Worm (Caenorhabditis elegans) whole organism, mixed stage, embryonic: Measurements from ENCODE around the gene C40A11.7.

Experiments used
- bed-3 ChIP-seq: fragments of 200-800 bp; sonication (Bioruptor generic); optimal IDR thresholded peaks from 3 replicates; lab custom pipeline; 2018; ENCODE audit warnings: mild to moderate bottlenecking, missing genetic modification characterization, moderate library complexity, missing compliant biosample characterization
- ceh-43 ChIP-seq: fragments of 200-800 bp; sonication (Bioruptor generic); optimal IDR thresholded peaks from 2 replicates; lab custom pipeline; 2018; ENCODE audit warnings: mild to moderate bottlenecking, missing genetic modification characterization, moderate library complexity, missing compliant biosample characterization
- elt-3 ChIP-seq: fragments of 150-350 bp; optimal IDR thresholded peaks from 2 replicates; lab custom pipeline; 2014; ENCODE audit warnings: missing biosample characterization, missing genetic modification characterization
- lsy-2 ChIP-seq: fragments of 150-350 bp; optimal IDR thresholded peaks from 2 replicates; lab custom pipeline; 2014; ENCODE audit warnings: missing biosample characterization, missing genetic modification characterization
- mab-5 ChIP-seq: fragments of 150-350 bp; optimal IDR thresholded peaks from 2 replicates; lab custom pipeline; 2014; ENCODE audit warnings: missing biosample characterization, missing genetic modification characterization
- mls-2 ChIP-seq: sonication (generic microtip); optimal IDR thresholded peaks from 2 replicates; lab custom pipeline; 2016; ENCODE audit warnings: mild to moderate bottlenecking, missing genetic modification characterization, moderate library complexity, missing compliant biosample characterization
- nhr-28 ChIP-seq: fragments of 150-350 bp; optimal IDR thresholded peaks from 2 replicates; lab custom pipeline; 2014; ENCODE audit warnings: missing biosample characterization, missing genetic modification characterization
- pha-4 ChIP-seq: fragments of 150-350 bp; optimal IDR thresholded peaks from 2 replicates; lab custom pipeline; 2018; ENCODE audit warnings: missing biosample characterization, missing genetic modification reagents, missing genetic modification characterization
- sem-2 ChIP-seq: fragments of 200-800 bp; sonication (Bioruptor generic); optimal IDR thresholded peaks from 2 replicates; lab custom pipeline; 2018; ENCODE audit warnings: mild to moderate bottlenecking, missing genetic modification characterization, missing compliant biosample characterization
- snpc-4 ChIP-seq: fragments of 150-350 bp; optimal IDR thresholded peaks from 2 replicates; lab custom pipeline; 2014; ENCODE audit warnings: missing biosample characterization, missing genetic modification characterization

DNA sequence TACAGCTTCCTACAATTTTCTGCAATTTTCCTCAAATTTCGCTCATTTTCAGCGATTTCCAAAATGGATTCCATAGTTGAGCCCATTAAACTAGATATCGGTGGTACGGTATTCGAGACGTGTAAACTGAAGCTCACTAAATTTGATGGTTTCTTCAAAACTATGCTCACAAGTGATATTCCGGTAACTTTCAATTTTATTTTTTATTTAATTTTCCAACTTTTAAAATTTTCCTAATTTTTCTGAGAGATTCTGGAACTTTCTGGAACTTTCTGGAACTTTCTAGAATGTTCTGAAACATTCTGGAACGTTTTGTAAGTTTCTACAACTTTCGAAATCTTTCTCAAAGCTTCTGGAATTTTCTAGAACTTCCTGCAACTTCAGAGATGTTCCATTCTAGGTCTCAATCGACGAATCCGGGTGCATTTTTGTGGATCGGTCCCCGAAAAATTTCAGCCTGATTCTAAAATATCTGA lies 3.4 kb downstream of the C40A11.7 start, which contains the start of gene C40A11.2:
- no peak for TF ChIP-seq mls-2 (tag; lab: Kevin White, UChicago)
- TF ChIP-seq snpc-4 (tag; lab: Kevin White, UChicago), result no peak
- TF ChIP-seq ceh-43, result no peak
- TF ChIP-seq mab-5 (tag; lab: Kevin White, UChicago), result no peak
- TF ChIP-seq bed-3 (GFP tag; lab: Kevin White, UChicago), result no peak
- no peak for TF ChIP-seq sem-2 (GFP tag; lab: Kevin White, UChicago)
- no peak for TF ChIP-seq nhr-28 (tag; lab: Kevin White, UChicago)
- TF ChIP-seq pha-4, result no peak
- no peak for TF ChIP-seq elt-3 (tag; lab: Kevin White, UChicago)
- TF ChIP-seq lsy-2 (tag; lab: Kevin White, UChicago), result no peak
